Fruit fly (Drosophila melanogaster) whole organism, wandering third instar larva: ENCODE data around the gene CG13137.

Source experiments
- Abd-B ChIP-seq: fragments of >200 bp; optimal IDR thresholded peaks from 2 replicates; lab custom pipeline; 2017; ENCODE audit warnings: missing biosample characterization, missing genetic modification characterization
- CG32264 ChIP-seq: fragments of 200-800 bp; sonication (Bioruptor generic); optimal IDR thresholded peaks from 2 replicates; lab custom pipeline; 2016; ENCODE audit warnings: missing biosample characterization, missing genetic modification characterization
- CG9705 ChIP-seq: fragments of 200-800 bp; sonication (Bioruptor generic); optimal IDR thresholded peaks from 2 replicates; lab custom pipeline; 2018; ENCODE audit warnings: missing biosample characterization, mild to moderate bottlenecking, missing genetic modification characterization
- CrebA ChIP-seq: fragments of 200-800 bp; sonication (Bioruptor generic); optimal IDR thresholded peaks from 2 replicates; lab custom pipeline; 2016; ENCODE audit warnings: missing biosample characterization, mild to moderate bottlenecking, missing genetic modification characterization, borderline replicate concordance
- Dfd ChIP-seq: fragments of >200 bp; optimal IDR thresholded peaks from 2 replicates; lab custom pipeline; 2017; ENCODE audit warnings: missing biosample characterization, missing genetic modification characterization
- Dif ChIP-seq: fragments of 200-275, 200-300 bp; sonication (Bioruptor generic); optimal IDR thresholded peaks from 2 replicates; lab custom pipeline; 2018; ENCODE audit warnings: missing biosample characterization, missing genetic modification characterization; ENCODE audit not compliant: partially characterized antibody
- GATAd ChIP-seq: sonication (Bioruptor generic); optimal IDR thresholded peaks from 2 replicates; lab custom pipeline; 2016; ENCODE audit warnings: missing biosample characterization, missing genetic modification characterization
- HLH106 ChIP-seq: fragments of 200-800 bp; optimal IDR thresholded peaks from 3 replicates; lab custom pipeline; 2019; ENCODE audit warnings: missing biosample characterization, mild to moderate bottlenecking, missing genetic modification characterization, moderate library complexity
- Hnf4 ChIP-seq: fragments of 200-800 bp; sonication (Bioruptor generic); optimal IDR thresholded peaks from 2 replicates; lab custom pipeline; 2016; ENCODE audit warnings: missing biosample characterization, mild to moderate bottlenecking, missing genetic modification characterization
- Hr78 ChIP-seq: fragments of >200 bp; optimal IDR thresholded peaks from 2 replicates; lab custom pipeline; 2017; ENCODE audit warnings: missing biosample characterization, missing genetic modification characterization
- Hr83 ChIP-seq: fragments of 200-300 bp; sonication (Bioruptor generic); optimal IDR thresholded peaks from 2 replicates; lab custom pipeline; 2016; ENCODE audit warnings: missing biosample characterization, mild to moderate bottlenecking, missing genetic modification characterization, moderate library complexity; ENCODE audit not compliant: poor library complexity, severe bottlenecking
- Jra ChIP-seq: sonication (Bioruptor generic); optimal IDR thresholded peaks from 2 replicates; lab custom pipeline; 2016; ENCODE audit warnings: missing biosample characterization, missing genetic modification characterization
- Mio ChIP-seq: sonication (Bioruptor generic); optimal IDR thresholded peaks from 2 replicates; lab custom pipeline; 2016; ENCODE audit warnings: missing biosample characterization, missing genetic modification characterization
- Myc ChIP-seq: fragments of >200 bp; optimal IDR thresholded peaks from 2 replicates; lab custom pipeline; 2017
- N ChIP-seq: fragments of >200 bp; optimal IDR thresholded peaks from 2 replicates; lab custom pipeline; 2018; ENCODE audit warnings: missing biosample characterization, missing external identifiers, missing genetic modification characterization
- OdsH ChIP-seq: fragments of 200-800 bp; sonication (Bioruptor generic); optimal IDR thresholded peaks from 2 replicates; lab custom pipeline; 2016; ENCODE audit warnings: missing biosample characterization, mild to moderate bottlenecking, missing genetic modification characterization
- Rel ChIP-seq, 2 experiments: fragments of 200-800 bp; sonication (Bioruptor generic) in 1 of 2; optimal IDR thresholded peaks; 2 replicates in 1 of 2; 3 replicates in 1 of 2; lab custom pipeline; 2016 to 2019; ENCODE audit warnings: mild to moderate bottlenecking in 2 of 2, missing biosample characterization in 2 of 2, missing genetic modification characterization in 2 of 2, moderate library complexity in 1 of 2
- Sp1 ChIP-seq: fragments of 200-800 bp; sonication (Bioruptor generic); optimal IDR thresholded peaks from 3 replicates; lab custom pipeline; 2019; ENCODE audit warnings: missing biosample characterization, mild to moderate bottlenecking, missing genetic modification characterization, moderate library complexity
- Vsx2 ChIP-seq: fragments of 200-300, 225-300 bp; sonication (Bioruptor generic); optimal IDR thresholded peaks from 2 replicates; lab custom pipeline; 2018; ENCODE audit warnings: missing biosample characterization, missing genetic modification characterization; ENCODE audit not compliant: partially characterized antibody
- br ChIP-seq: fragments of 200-800 bp; sonication (Bioruptor generic); optimal IDR thresholded peaks from 2 replicates; lab custom pipeline; 2016; ENCODE audit warnings: missing biosample characterization, missing genetic modification characterization
- brk ChIP-seq: fragments of 200-800 bp; sonication (Bioruptor generic); optimal IDR thresholded peaks from 2 replicates; lab custom pipeline; 2016; ENCODE audit warnings: missing biosample characterization, mild to moderate bottlenecking, missing genetic modification characterization
- dl ChIP-seq, 2 experiments: fragments of 175-275, 200-275 bp in 1 of 2; fragments of 200-275 bp in 1 of 2; sonication (Bioruptor generic); optimal IDR thresholded peaks; lab custom pipeline; 2018; ENCODE audit warnings: mild to moderate bottlenecking in 2 of 2, missing biosample characterization in 2 of 2, missing genetic modification characterization in 2 of 2, moderate library complexity in 2 of 2; ENCODE audit not compliant: partially characterized antibody in 2 of 2, insufficient read depth in 1 of 2
- dmrt93B ChIP-seq: fragments of 200-800 bp; sonication (Bioruptor generic); optimal IDR thresholded peaks from 2 replicates; lab custom pipeline; 2018; ENCODE audit warnings: missing biosample characterization, mild to moderate bottlenecking, missing genetic modification characterization
- dsf ChIP-seq: sonication (Bioruptor generic); optimal IDR thresholded peaks from 2 replicates; lab custom pipeline; 2016; ENCODE audit warnings: missing biosample characterization, missing genetic modification characterization, borderline replicate concordance
- ey ChIP-seq: fragments of 200-800 bp; sonication (Bioruptor generic); optimal IDR thresholded peaks from 2 replicates; lab custom pipeline; 2016; ENCODE audit warnings: missing biosample characterization, missing genetic modification characterization
- foxo ChIP-seq, 2 experiments: fragments of 200-800 bp; sonication (Bioruptor generic); optimal IDR thresholded peaks; 2 replicates in 1 of 2; 3 replicates in 1 of 2; lab custom pipeline; 2016 to 2017; ENCODE audit warnings: missing biosample characterization in 2 of 2, missing genetic modification characterization in 2 of 2
- fru ChIP-seq: fragments of 200-800 bp; sonication (Bioruptor generic); optimal IDR thresholded peaks from 3 replicates; lab custom pipeline; 2016; ENCODE audit warnings: missing biosample characterization, mild to moderate bottlenecking, missing genetic modification characterization
- h ChIP-seq: fragments of 200-800 bp; sonication (Bioruptor generic); optimal IDR thresholded peaks from 3 replicates; lab custom pipeline; 2016; ENCODE audit warnings: missing biosample characterization, mild to moderate bottlenecking, missing genetic modification characterization
- jim ChIP-seq: fragments of 175-275, 200-325 bp; sonication (Bioruptor generic); optimal IDR thresholded peaks from 2 replicates; lab custom pipeline; 2016; ENCODE audit warnings: missing biosample characterization, mild to moderate bottlenecking, missing genetic modification characterization
- lola ChIP-seq: fragments of >200 bp; optimal IDR thresholded peaks from 2 replicates; lab custom pipeline; 2017; ENCODE audit warnings: missing biosample characterization, missing genetic modification characterization
- pan ChIP-seq: fragments of >200 bp; optimal IDR thresholded peaks from 2 replicates; lab custom pipeline; 2017
- psq ChIP-seq: fragments of 200-800 bp; sonication (Bioruptor generic); optimal IDR thresholded peaks from 3 replicates; lab custom pipeline; 2017; ENCODE audit warnings: missing biosample characterization, mild to moderate bottlenecking, missing genetic modification characterization, moderate library complexity
- rgr ChIP-seq: fragments of 200-800 bp; sonication (Bioruptor generic); optimal IDR thresholded peaks from 3 replicates; lab custom pipeline; 2016; ENCODE audit warnings: missing biosample characterization, mild to moderate bottlenecking, missing genetic modification characterization
- sage ChIP-seq: fragments of 200-800 bp; sonication (Bioruptor generic); optimal IDR thresholded peaks from 2 replicates; lab custom pipeline; 2016; ENCODE audit warnings: missing biosample characterization, mild to moderate bottlenecking, missing genetic modification characterization
- sv ChIP-seq: fragments of 200-800 bp; sonication (Bioruptor generic); optimal IDR thresholded peaks from 3 replicates; lab custom pipeline; 2016; ENCODE audit warnings: missing biosample characterization, missing genetic modification characterization
- tai ChIP-seq: sonication (Bioruptor generic); optimal IDR thresholded peaks from 2 replicates; lab custom pipeline; 2016; ENCODE audit warnings: missing biosample characterization, missing genetic modification characterization
- usp ChIP-seq: fragments of >200 bp; optimal IDR thresholded peaks from 2 replicates; lab custom pipeline; 2017; ENCODE audit warnings: missing biosample characterization, missing genetic modification characterization
- woc ChIP-seq: sonication (Bioruptor generic); optimal IDR thresholded peaks from 2 replicates; lab custom pipeline; 2016; ENCODE audit warnings: missing biosample characterization, mild to moderate bottlenecking, missing genetic modification characterization

The CG13137 gene

DNA sequence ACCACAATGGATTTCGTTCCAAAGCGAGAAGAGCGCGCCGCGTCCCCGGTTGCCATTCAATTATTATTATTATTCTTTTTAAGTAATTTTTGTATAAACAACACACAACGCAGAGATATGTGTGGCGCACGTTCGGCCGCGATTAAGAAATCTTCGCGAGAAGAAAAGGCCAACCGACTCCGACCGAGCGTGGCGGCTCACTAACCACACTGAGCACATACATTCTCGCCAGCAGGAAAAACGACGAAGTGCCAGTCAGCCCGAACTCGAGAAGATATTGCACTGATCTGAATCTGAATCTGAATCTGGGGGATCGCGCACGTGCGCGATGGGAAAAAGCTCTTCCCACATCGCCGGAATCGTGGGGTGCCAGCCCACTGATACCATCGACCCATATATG is 26.4 kb downstream of the CG13137 start, which contains the start of gene Sur:
Gene Sur, minus strand, starts transcription at position 207 of the 400 bp plus-strand sequence.
- TF ChIP-seq Hr78 (GFP tag; lab: Kevin White, UChicago) (no peak), Mio (GFP tag; lab: Kevin White, UChicago) (no peak), Rel (GFP tag; optimal IDR thresholded peaks at IDR 0.05; lab: Kevin White, UChicago) (no peak), Rel (tag; optimal IDR thresholded peaks at IDR 0.05; lab: Kevin White, UChicago) (no peak), psq (GFP tag; lab: Kevin White, UChicago) (no peak), OdsH (no peak), tai (no peak), Jra (GFP tag; lab: Kevin White, UChicago) (no peak), HLH106 (tag; lab: Kevin White, UChicago) (no peak), Hr83 (GFP tag; lab: Kevin White, UChicago) (no peak), sage (no peak), N (GFP tag; lab: Kevin White, UChicago) (no peak), CG9705 (no peak), brk (GFP tag; lab: Kevin White, UChicago) (no peak), Dif (GFP tag; lab: Kevin White, UChicago) (no peak), dmrt93B (GFP tag; lab: Kevin White, UChicago) (no peak), usp (no peak), ey (no peak)

- TF ChIP-seq br, result peak; percentile 98
- peak; percentile 89 for TF ChIP-seq ey
- peak; percentile 91 for TF ChIP-seq Mio (GFP tag; lab: Kevin White, UChicago)
- TF ChIP-seq Abd-B, result no peak
- no peak for TF ChIP-seq Dfd (GFP tag; lab: Kevin White, UChicago)
- TF ChIP-seq brk (GFP tag; lab: Kevin White, UChicago), result peak; percentile 87
- peak; percentile 86 for TF ChIP-seq fru (GFP tag; lab: Kevin White, UChicago)
- peak; percentile 62 for TF ChIP-seq tai
- TF ChIP-seq dmrt93B (GFP tag; lab: Kevin White, UChicago), result peak; percentile 99
- peak; percentile 95 for TF ChIP-seq Sp1 (GFP tag; lab: Kevin White, UChicago)
- TF ChIP-seq lola (GFP tag; lab: Kevin White, UChicago), result no peak
- peak; percentile 71 for TF ChIP-seq woc (GFP tag; lab: Kevin White, UChicago)
- TF ChIP-seq CG9705, result peak; percentile 97
- peak; percentile 88 for TF ChIP-seq dsf (GFP tag; lab: Kevin White, UChicago)
- TF ChIP-seq Dif (GFP tag; lab: Kevin White, UChicago), result peak; percentile 71
- TF ChIP-seq Hnf4 (GFP tag; lab: Kevin White, UChicago), result peak; percentile 96
- TF ChIP-seq CG32264 (GFP tag; lab: Kevin White, UChicago), result peak; percentile 93
- TF ChIP-seq GATAd, result peak; percentile 80
- peak; percentile 58 for TF ChIP-seq Rel (GFP tag; optimal IDR thresholded peaks at IDR 0.05; lab: Kevin White, UChicago)
- TF ChIP-seq Rel (tag; optimal IDR thresholded peaks at IDR 0.05; lab: Kevin White, UChicago), result peak; percentile 81
- no peak for TF ChIP-seq usp
- no peak for TF ChIP-seq pan
- TF ChIP-seq psq (GFP tag; lab: Kevin White, UChicago), result peak; percentile 85
- TF ChIP-seq Myc (lab: Kevin White, UChicago), result peak; percentile 77
- peak; percentile 96 for TF ChIP-seq OdsH
- peak; percentile 98 for TF ChIP-seq h (GFP tag; lab: Kevin White, UChicago)
- TF ChIP-seq sage, result peak; percentile 88
- no peak for TF ChIP-seq Hr78 (GFP tag; lab: Kevin White, UChicago)
- no peak for TF ChIP-seq N (GFP tag; lab: Kevin White, UChicago)
- peak; percentile 91 for TF ChIP-seq HLH106 (tag; lab: Kevin White, UChicago)
- peak; percentile 99 for TF ChIP-seq rgr (GFP tag; lab: Kevin White, UChicago)
- TF ChIP-seq dl (GFP tag; optimal IDR thresholded peaks at IDR 0.05; lab: Kevin White, UChicago; ENCODE audit: insufficient read depth in 1 of 2, partially characterized antibody in 2 of 2), result no peak
- peak; percentile 52 to 97 for TF ChIP-seq foxo (GFP tag; optimal IDR thresholded peaks at IDR 0.05; lab: Kevin White, UChicago)
- TF ChIP-seq sv (GFP tag; lab: Kevin White, UChicago), result peak; percentile 98
- peak; percentile 89 for TF ChIP-seq Jra (GFP tag; lab: Kevin White, UChicago)
- TF ChIP-seq Vsx2 (GFP tag; lab: Kevin White, UChicago), result peak; percentile 89
- TF ChIP-seq CrebA (GFP tag; lab: Kevin White, UChicago), result no peak
- TF ChIP-seq Hr83 (GFP tag; lab: Kevin White, UChicago), result peak; percentile 100
- peak; percentile 2 for TF ChIP-seq jim (GFP tag; lab: Kevin White, UChicago)
Observed at dm6 chr2L:10200847-10201246, 28.3 kb downstream of the CG13137 start, which contains the start of the genes Ripalpha and RpL7. TSS of gene Ripalpha (minus strand) at chr2L:10200974. TSS of gene RpL7 (plus strand) at chr2L:10201004.
